Worm (Caenorhabditis elegans): ENCODE results near the gene C05C8.7.

Gene C05C8.7

DNA sequence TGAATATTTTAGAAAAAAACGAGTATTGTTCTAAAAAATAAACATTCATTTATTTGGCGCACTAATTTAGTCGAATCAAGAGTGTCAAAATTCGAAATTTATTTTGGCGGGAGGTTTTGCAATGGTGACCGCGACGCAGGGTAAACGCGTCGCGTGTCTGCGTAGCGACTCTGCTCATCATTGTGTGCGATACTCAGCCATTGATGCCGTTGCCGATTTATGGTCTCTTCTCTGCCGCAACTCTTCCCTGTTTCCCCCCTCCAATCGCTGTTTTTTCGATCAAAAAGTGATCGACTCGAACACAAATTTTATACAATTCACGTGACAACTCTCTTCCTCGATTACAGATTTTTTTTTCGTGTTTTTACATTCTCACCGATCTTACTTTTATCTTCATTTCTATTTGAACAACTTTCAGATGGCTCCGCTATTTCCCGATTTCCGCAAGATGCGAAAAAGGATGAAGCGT, 50.3 kb downstream of the C05C8.7 start, which contains the start of gene F09G2.2 (continued):
- TF ChIP-seq snpc-3.4 (tag; optimal IDR thresholded peaks at IDR 0.05) (peak; percentile 88), B0019.2 (GFP tag; conservative IDR thresholded peaks at IDR 0.05) (0 out of 2 replicates have a peak, but pooled peaks have one; percentile 53), madf-6 (GFP tag; IDR thresholded peaks at IDR 0.05) (peak; percentile 95), F33H1.4 (GFP tag; IDR thresholded peaks at IDR 0.05) (peak; percentile 79), B0336.3 (GFP tag; IDR thresholded peaks at IDR 0.05) (peak; percentile 84), egl-44 (GFP tag; IDR thresholded peaks at IDR 0.05) (peak; percentile 52; the same call in 1 of the 2 replicates), cebp-2 (GFP tag; IDR thresholded peaks at IDR 0.05) (no peak), C06A6.2 (GFP tag; conservative IDR thresholded peaks at IDR 0.05) (no peak; the same call in 1 of the 2 replicates), K11D2.4 (GFP tag; IDR thresholded peaks at IDR 0.05) (peak; percentile 72), chd-7 (tag; optimal IDR thresholded peaks at IDR 0.05) (peak; percentile 33), unc-62 (GFP tag; optimal IDR thresholded peaks at IDR 0.05) (peak; percentile 13), ets-4 (GFP tag; optimal IDR thresholded peaks at IDR 0.05) (peak; percentile 42), pha-4 (tag; optimal IDR thresholded peaks at IDR 0.05) (peak; percentile 84), hlh-12 (tag; optimal IDR thresholded peaks at IDR 0.05) (no peak), egl-18 (GFP tag; IDR thresholded peaks at IDR 0.05) (no peak), nfyb-1 (GFP tag; IDR thresholded peaks at IDR 0.05) (peak; percentile 92), atf-7 (tag; optimal IDR thresholded peaks at IDR 0.05) (peak; percentile 14), Y53G8AR.9 (GFP tag; conservative IDR thresholded peaks at IDR 0.05) (peak; percentile 92), T07F8.4 (tag; optimal IDR thresholded peaks at IDR 0.05) (no peak), somi-1 (GFP tag; optimal IDR thresholded peaks at IDR 0.05) (peak; percentile 44), xnd-1 (tag; optimal IDR thresholded peaks at IDR 0.05) (peak; percentile 77), B0035.1 (tag; optimal IDR thresholded peaks at IDR 0.05) (peak; percentile 0), snpc-1.1 (tag; optimal IDR thresholded peaks at IDR 0.05; ENCODE audit: insufficient read depth) (peak; percentile 56), tlf-1 (GFP tag; optimal IDR thresholded peaks at IDR 0.05) (peak; percentile 84), nhr-27 (tag; optimal IDR thresholded peaks at IDR 0.05) (no peak), him-1 (tag; optimal IDR thresholded peaks at IDR 0.05) (peak; percentile 55), C17E4.6 (GFP tag; IDR thresholded peaks at IDR 0.05) (peak; percentile 81), lin-54 (GFP tag; optimal IDR thresholded peaks at IDR 0.05) (peak; percentile 93), ceh-91 (GFP tag; IDR thresholded peaks at IDR 0.05) (peak; percentile 82), madf-8 (GFP tag; conservative IDR thresholded peaks at IDR 0.05) (peak; percentile 82), hrde-1 (tag; optimal IDR thresholded peaks at IDR 0.05; ENCODE audit: borderline replicate concordance) (peak; percentile 14), efl-1 (GFP tag; optimal IDR thresholded peaks at IDR 0.05) (peak; percentile 88), let-526 (GFP tag; IDR thresholded peaks at IDR 0.05) (peak; percentile 56; the same call in 1 of the 2 replicates), egrh-3 (GFP tag; IDR thresholded peaks at IDR 0.05) (peak; percentile 58), F22D6.2 (tag; optimal IDR thresholded peaks at IDR 0.05) (peak; percentile 57), hsf-1 (GFP tag; IDR thresholded peaks at IDR 0.05) (peak; percentile 72; the same call in 1 of the 2 replicates), attf-5 (GFP tag; optimal IDR thresholded peaks at IDR 0.05) (peak; percentile 96), tbp1 (GFP tag; optimal IDR thresholded peaks at IDR 0.05) (peak; percentile 72), mxl-1 (tag; optimal IDR thresholded peaks at IDR 0.05) (peak; percentile 5), Y53F4B.3 (GFP tag; IDR thresholded peaks at IDR 0.05) (0 out of 2 replicates have a peak, but pooled peaks have one; percentile 10), ceh-40 (GFP tag; IDR thresholded peaks at IDR 0.05) (no peak), ztf-6 (GFP tag; IDR thresholded peaks at IDR 0.05) (no peak), hmg-1.2 (GFP tag; IDR thresholded peaks at IDR 0.05) (peak; percentile 99), mcd-1 (GFP tag; IDR thresholded peaks at IDR 0.05) (peak; percentile 85), bed-2 (GFP tag; IDR thresholded peaks at IDR 0.05) (no peak), lin-26 (GFP tag; IDR thresholded peaks at IDR 0.05) (no peak), Y67H2A.10 (GFP tag; conservative IDR thresholded peaks at IDR 0.05) (peak; percentile 76; the same call in 1 of the 2 replicates)
